Worm (Caenorhabditis elegans) whole organism, L3 larva: ENCODE results near the gene Y75B8A.10.

ENCODE experiments used
- R02D3.7 ChIP-seq: fragments of 150-350 bp; optimal IDR thresholded peaks from 2 replicates; lab custom pipeline; 2014; ENCODE audit warnings: missing biosample characterization, missing genetic modification characterization
- ama-1 ChIP-seq: fragments of 150-350 bp; optimal IDR thresholded peaks from 2 replicates; lab custom pipeline; 2018
- ceh-16 ChIP-seq: sonication (generic microtip); optimal IDR thresholded peaks from 2 replicates; lab custom pipeline; 2017; ENCODE audit warnings: missing biosample characterization, missing genetic modification characterization
- ceh-28 ChIP-seq: fragments of 150-350 bp; optimal IDR thresholded peaks from 2 replicates; lab custom pipeline; 2014; ENCODE audit warnings: missing biosample characterization, missing genetic modification reagents, missing genetic modification characterization
- ceh-82 ChIP-seq: fragments of 150-350 bp; optimal IDR thresholded peaks from 2 replicates; lab custom pipeline; 2014; ENCODE audit warnings: missing biosample characterization, missing genetic modification characterization
- ceh-9 ChIP-seq: sonication (generic microtip); optimal IDR thresholded peaks from 2 replicates; lab custom pipeline; 2018; ENCODE audit warnings: missing biosample characterization, missing genetic modification characterization
- daf-12 ChIP-seq: fragments of 150-350 bp; optimal IDR thresholded peaks from 2 replicates; lab custom pipeline; 2014; ENCODE audit warnings: missing biosample characterization, missing genetic modification reagents, missing genetic modification characterization
- egl-5 ChIP-seq: fragments of 150-350 bp; optimal IDR thresholded peaks from 2 replicates; lab custom pipeline; 2017; ENCODE audit warnings: missing biosample characterization, missing genetic modification reagents, missing genetic modification characterization, inconsistent platforms
- elt-1 ChIP-seq: fragments of 150-350 bp; optimal IDR thresholded peaks from 2 replicates; lab custom pipeline; 2014; ENCODE audit warnings: missing biosample characterization, missing genetic modification characterization
- elt-2 ChIP-seq: sonication (generic microtip); optimal IDR thresholded peaks from 2 replicates; lab custom pipeline; 2016; ENCODE audit warnings: missing genetic modification reagents, mild to moderate bottlenecking, missing genetic modification characterization, missing compliant biosample characterization
- elt-3 ChIP-seq, 3 experiments: fragments of 150-350 bp in 1 of 3; sonication (generic microtip) in 2 of 3; optimal IDR thresholded peaks; 2 replicates in 2 of 3; 4 replicates in 1 of 3; lab custom pipeline; 2014 to 2017; ENCODE audit warnings: missing biosample characterization in 3 of 3, missing genetic modification characterization in 3 of 3
- eor-1 ChIP-seq, 2 experiments: fragments of 150-350 bp; optimal IDR thresholded peaks; 2 replicates each; lab custom pipeline; 2014 to 2018; ENCODE audit warnings: missing biosample characterization in 2 of 2, missing genetic modification characterization in 2 of 2
- fkh-2 ChIP-seq: fragments of 150-350 bp; optimal IDR thresholded peaks from 2 replicates; lab custom pipeline; 2014; ENCODE audit warnings: missing biosample characterization, missing genetic modification reagents, missing genetic modification characterization
- hmg-11 ChIP-seq: sonication (generic microtip); optimal IDR thresholded peaks from 2 replicates; lab custom pipeline; 2016; ENCODE audit warnings: missing genetic modification characterization, missing compliant biosample characterization
- lin-15B ChIP-seq: fragments of 150-350 bp; optimal IDR thresholded peaks from 2 replicates; lab custom pipeline; 2014; ENCODE audit warnings: missing biosample characterization, missing genetic modification characterization
- lin-39 ChIP-seq: fragments of 150-350 bp; optimal IDR thresholded peaks from 2 replicates; lab custom pipeline; 2018; ENCODE audit warnings: missing biosample characterization, missing genetic modification reagents, missing genetic modification characterization
- mml-1 ChIP-seq: fragments of 150-350 bp; sonication (generic microtip); optimal IDR thresholded peaks from 3 replicates; lab custom pipeline; 2014; ENCODE audit warnings: missing biosample characterization, missing genetic modification characterization
- nfya-1 ChIP-seq: sonication (generic microtip); optimal IDR thresholded peaks from 2 replicates; lab custom pipeline; 2017; ENCODE audit warnings: missing genetic modification characterization, mild to moderate bottlenecking, missing compliant biosample characterization, antibody characterized with exemption, moderate library complexity; ENCODE audit not compliant: insufficient read depth
- nhr-11 ChIP-seq: fragments of 150-350 bp; optimal IDR thresholded peaks from 2 replicates; lab custom pipeline; 2014; ENCODE audit warnings: missing biosample characterization, missing genetic modification characterization
- nhr-12 ChIP-seq: fragments of 150-350 bp; optimal IDR thresholded peaks from 2 replicates; lab custom pipeline; 2014; ENCODE audit warnings: missing biosample characterization, missing genetic modification characterization
- nhr-23 ChIP-seq: fragments of 150-350 bp; optimal IDR thresholded peaks from 2 replicates; lab custom pipeline; 2014; ENCODE audit warnings: missing biosample characterization, missing genetic modification reagents, missing genetic modification characterization
- nhr-237 ChIP-seq: fragments of 150-350 bp; optimal IDR thresholded peaks from 2 replicates; lab custom pipeline; 2014; ENCODE audit warnings: missing biosample characterization, missing genetic modification characterization
- nhr-25 ChIP-seq: sonication (generic microtip); optimal IDR thresholded peaks from 2 replicates; lab custom pipeline; 2017; ENCODE audit warnings: missing biosample characterization, missing genetic modification characterization
- nhr-43 ChIP-seq: sonication (generic microtip); optimal IDR thresholded peaks from 2 replicates; lab custom pipeline; 2016; ENCODE audit warnings: mild to moderate bottlenecking, missing genetic modification characterization, missing compliant biosample characterization; ENCODE audit not compliant: poor library complexity, severe bottlenecking
- nhr-67 ChIP-seq: fragments of 150-350 bp; optimal IDR thresholded peaks from 2 replicates; lab custom pipeline; 2014; ENCODE audit warnings: missing biosample characterization, missing genetic modification characterization
- nhr-77 ChIP-seq: fragments of 150-350 bp; optimal IDR thresholded peaks from 2 replicates; lab custom pipeline; 2014; ENCODE audit warnings: missing biosample characterization, missing genetic modification characterization
- pha-4 ChIP-seq: fragments of 150-350 bp; optimal IDR thresholded peaks from 2 replicates; lab custom pipeline; 2014; ENCODE audit warnings: missing biosample characterization, missing genetic modification reagents, missing genetic modification characterization
- sea-2 ChIP-seq: fragments of 150-350 bp; sonication (generic microtip); optimal IDR thresholded peaks from 4 replicates; lab custom pipeline; 2014; ENCODE audit warnings: missing biosample characterization, missing genetic modification reagents, missing genetic modification characterization
- skn-1 ChIP-seq: fragments of 150-350 bp; optimal IDR thresholded peaks from 2 replicates; lab custom pipeline; 2014; ENCODE audit warnings: missing biosample characterization, missing genetic modification characterization
- snpc-4 ChIP-seq: fragments of 150-350 bp; optimal IDR thresholded peaks from 2 replicates; lab custom pipeline; 2014; ENCODE audit warnings: missing biosample characterization, missing genetic modification characterization
- tbx-2 ChIP-seq: sonication (generic microtip); optimal IDR thresholded peaks from 2 replicates; lab custom pipeline; 2016; ENCODE audit warnings: mild to moderate bottlenecking, missing genetic modification characterization, missing compliant biosample characterization
- unc-39 ChIP-seq: sonication (generic microtip); optimal IDR thresholded peaks from 4 replicates; lab custom pipeline; 2017; ENCODE audit warnings: missing biosample characterization, missing genetic modification characterization
- zag-1 ChIP-seq: fragments of 150-350 bp; optimal IDR thresholded peaks from 2 replicates; lab custom pipeline; 2014; ENCODE audit warnings: missing biosample characterization, missing genetic modification characterization
- ztf-11 ChIP-seq: fragments of 150-350 bp; optimal IDR thresholded peaks from 2 replicates; lab custom pipeline; 2014; ENCODE audit warnings: missing biosample characterization, missing genetic modification characterization

The Y75B8A.10 gene

ce11 chrIII:12223208-12223607 is 40.4 kb upstream of the Y75B8A.10 start:
- TF ChIP-seq mml-1 (tag; lab: Kevin White, UChicago) = no peak
- TF ChIP-seq unc-39 = no peak
- no peak for TF ChIP-seq ceh-9 (tag; lab: Kevin White, UChicago)
- TF ChIP-seq ceh-28 (tag; lab: Kevin White, UChicago) = no peak
- TF ChIP-seq hmg-11 (tag; lab: Kevin White, UChicago) = no peak
- no peak for TF ChIP-seq fkh-2
- no peak for TF ChIP-seq R02D3.7 (tag; lab: Kevin White, UChicago)
- TF ChIP-seq nhr-77 (tag; lab: Kevin White, UChicago) = no peak
- no peak for TF ChIP-seq nhr-12 (tag; lab: Kevin White, UChicago)
- TF ChIP-seq egl-5 (tag; lab: Kevin White, UChicago) = no peak
- no peak for TF ChIP-seq daf-12 (tag; lab: Kevin White, UChicago)
- TF ChIP-seq ztf-11 = no peak
- no peak for TF ChIP-seq nhr-237
- no peak for TF ChIP-seq ceh-82 (tag; lab: Kevin White, UChicago)

- TF ChIP-seq nfya-1 (tag; lab: Kevin White, UChicago) (peak; percentile 63), nhr-12 (tag; lab: Kevin White, UChicago) (no peak)
Measured at ce11 chrIII:12221452-12221851, 38.6 kb upstream of the Y75B8A.10 start.

ce11 chrIII:12220820-12221219 is 38.0 kb upstream of the Y75B8A.10 start:
- TF ChIP-seq nfya-1 (tag; lab: Kevin White, UChicago) (peak; percentile 61), ceh-16 (tag; lab: Kevin White, UChicago) (no peak)
- TF ChIP-seq, all 47 proteins: peak for 1

DNA sequence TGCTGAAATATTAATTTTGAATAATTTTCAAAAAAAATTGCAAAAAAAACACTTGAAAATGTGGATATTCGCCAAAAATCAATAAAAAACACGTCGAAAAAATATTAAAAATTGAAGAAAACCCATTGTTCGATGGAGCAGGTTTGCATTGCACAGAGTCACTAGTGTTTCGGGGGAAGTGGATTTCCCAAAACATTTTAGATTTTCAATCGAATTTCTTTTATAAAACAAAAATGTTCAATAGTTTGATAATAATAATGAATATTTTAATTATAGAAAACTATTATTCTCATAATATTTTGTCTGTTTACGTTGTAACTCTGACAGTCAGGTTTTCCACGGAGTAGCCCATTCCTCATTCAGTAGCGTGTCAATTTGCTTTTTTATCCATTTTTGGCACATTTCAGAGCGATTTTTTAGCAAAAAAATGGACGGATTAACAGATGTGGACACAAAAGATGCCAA is 35.8 kb upstream of the Y75B8A.10 start, which contains the start of the genes gex-4 and gphr-1:
Gene gex-4 (minus strand): TSS at position 2 of the 465 bp plus-strand sequence.
Gene gphr-1 (plus strand): TSS at position 415 of the 465 bp plus-strand sequence.
- no peak for TF ChIP-seq hmg-11 (tag; lab: Kevin White, UChicago)
- no peak for TF ChIP-seq nhr-43 (tag; lab: Kevin White, UChicago)
- no peak for TF ChIP-seq skn-1 (tag; lab: Kevin White, UChicago)
- no peak for TF ChIP-seq elt-2 (tag; lab: Kevin White, UChicago)
- no peak for TF ChIP-seq ama-1 (lab: Kevin White, UChicago)
- no peak for TF ChIP-seq ceh-9 (tag; lab: Kevin White, UChicago)
- peak; percentile 25 for TF ChIP-seq egl-5 (tag; lab: Kevin White, UChicago)
- peak; percentile 77 for TF ChIP-seq pha-4 (tag; lab: Kevin White, UChicago)
- TF ChIP-seq ztf-11 = no peak
- peak; percentile 63 for TF ChIP-seq nfya-1 (tag; lab: Kevin White, UChicago)
- TF ChIP-seq lin-15B (tag; lab: Kevin White, UChicago) = peak; percentile 85
- peak; percentile 20 for TF ChIP-seq nhr-23
- TF ChIP-seq nhr-67 (tag; lab: Kevin White, UChicago) = no peak
- TF ChIP-seq daf-12 (tag; lab: Kevin White, UChicago) = no peak

- TF ChIP-seq snpc-4 (tag; lab: Kevin White, UChicago) = no peak
- TF ChIP-seq eor-1 (tag; optimal IDR thresholded peaks at IDR 0.05; lab: Kevin White, UChicago) = no peak
- TF ChIP-seq nhr-25 = no peak
- no peak for TF ChIP-seq sea-2 (GFP tag; lab: Kevin White, UChicago)
- TF ChIP-seq elt-1 (tag; lab: Kevin White, UChicago) = no peak
- no peak for TF ChIP-seq ceh-82 (tag; lab: Kevin White, UChicago)
- no peak for TF ChIP-seq ztf-11
Measured at ce11 chrIII:12218078-12218477, 35.3 kb upstream of the Y75B8A.10 start.

ce11 chrIII:12215596-12215995 is 32.8 kb upstream of the Y75B8A.10 start, which contains the start of gene Y75B8A.13:
Y75B8A.13 (minus strand) TSS chrIII:12215696.
- TF ChIP-seq nhr-25 (no peak), nhr-11 (no peak), skn-1 (tag; lab: Kevin White, UChicago) (no peak), zag-1 (no peak), ceh-9 (tag; lab: Kevin White, UChicago) (no peak), elt-3 (tag; optimal IDR thresholded peaks at IDR 0.05; lab: Kevin White, UChicago) (no peak), unc-39 (no peak), sea-2 (GFP tag; lab: Kevin White, UChicago) (no peak), tbx-2 (no peak), pha-4 (tag; lab: Kevin White, UChicago) (no peak), lin-39 (tag; lab: Kevin White, UChicago) (no peak)
